Worm (Caenorhabditis elegans): Measurements from ENCODE around the gene nhr-230.

nhr-230 gene

ce11 chrV:18846480-18846879, at the start of gene nhr-230:
Gene nhr-230, plus strand, starts transcription at chrV:18846780.
- TF ChIP-seq fkh-10 (GFP tag; optimal IDR thresholded peaks at IDR 0.05) = no peak
- TF ChIP-seq nfya-1 (tag; optimal IDR thresholded peaks at IDR 0.05) = no peak
- TF ChIP-seq dmd-4 (tag; optimal IDR thresholded peaks at IDR 0.05; ENCODE audit: borderline replicate concordance) = no peak
- no peak for TF ChIP-seq rnt-1 (tag; optimal IDR thresholded peaks at IDR 0.05)
- TF ChIP-seq lim-6 (tag; optimal IDR thresholded peaks at IDR 0.05) = no peak
- TF ChIP-seq ceh-9 (tag; optimal IDR thresholded peaks at IDR 0.05) = no peak
- no peak for TF ChIP-seq F13H6.1 (tag; optimal IDR thresholded peaks at IDR 0.05)
- TF ChIP-seq pha-4 (tag; optimal IDR thresholded peaks at IDR 0.05) = no peak
- no peak for TF ChIP-seq hlh-8 (tag; optimal IDR thresholded peaks at IDR 0.05)
- TF ChIP-seq gmeb-2 (tag; optimal IDR thresholded peaks at IDR 0.05) = no peak
- TF ChIP-seq hlh-13 (GFP tag; optimal IDR thresholded peaks at IDR 0.05) = no peak
- no peak for TF ChIP-seq ceh-31 (tag; optimal IDR thresholded peaks at IDR 0.05)
- no peak for TF ChIP-seq tbx-2 (tag; optimal IDR thresholded peaks at IDR 0.05)
- TF ChIP-seq sox-2 (GFP tag; IDR thresholded peaks at IDR 0.05) = no peak

ce11 chrV:18800811-18801210, 45.8 kb upstream of the nhr-230 start, which contains the start of gene nhr-170:
Gene nhr-170, minus strand, starts transcription at chrV:18800826.
- TF ChIP-seq nhr-232 (tag; optimal IDR thresholded peaks at IDR 0.05) (no peak), pag-3 (tag; optimal IDR thresholded peaks at IDR 0.05; ENCODE audit: borderline replicate concordance) (no peak), madf-2 (tag; optimal IDR thresholded peaks at IDR 0.05) (no peak)

ce11 chrV:18802077-18802476, 44.5 kb upstream of the nhr-230 start, which contains the start of gene C54E10.11:
Gene C54E10.11, minus strand, starts transcription at chrV:18802177.
- TF ChIP-seq pag-3 (tag; optimal IDR thresholded peaks at IDR 0.05; ENCODE audit: borderline replicate concordance) = no peak
- no peak for TF ChIP-seq tbx-7 (tag; optimal IDR thresholded peaks at IDR 0.05)
- TF ChIP-seq Y22D7AL.16 (tag; optimal IDR thresholded peaks at IDR 0.05) = no peak
- TF ChIP-seq elt-2 (tag; optimal IDR thresholded peaks at IDR 0.05) = no peak
- TF ChIP-seq pros-1 (tag; optimal IDR thresholded peaks at IDR 0.05) = no peak
- TF ChIP-seq K02D7.2 (tag; optimal IDR thresholded peaks at IDR 0.05) = no peak
- no peak for TF ChIP-seq nhr-232 (tag; optimal IDR thresholded peaks at IDR 0.05)
- no peak for TF ChIP-seq ceh-45 (GFP tag; IDR thresholded peaks at IDR 0.05)
- TF ChIP-seq fkh-10 (GFP tag; optimal IDR thresholded peaks at IDR 0.05) = no peak
- no peak for TF ChIP-seq ztf-16 (tag; optimal IDR thresholded peaks at IDR 0.05)

ce11 chrV:18803260-18803659, 43.3 kb upstream of the nhr-230 start, which contains the start of gene C54E10.10:
Gene C54E10.10, minus strand, starts transcription at chrV:18803360.
- TF ChIP-seq ceh-14 (tag; optimal IDR thresholded peaks at IDR 0.05) = no peak
- no peak for TF ChIP-seq pha-2 (tag; optimal IDR thresholded peaks at IDR 0.05)
- TF ChIP-seq che-1 (tag; optimal IDR thresholded peaks at IDR 0.05) = no peak
- no peak for TF ChIP-seq unc-3 (GFP tag; conservative IDR thresholded peaks at IDR 0.05)
- no peak for TF ChIP-seq unc-3 (tag; optimal IDR thresholded peaks at IDR 0.05)
- TF ChIP-seq tbx-7 (tag; optimal IDR thresholded peaks at IDR 0.05) = no peak
- no peak for TF ChIP-seq ceh-45 (GFP tag; IDR thresholded peaks at IDR 0.05)
- no peak for TF ChIP-seq ceh-22 (tag; optimal IDR thresholded peaks at IDR 0.05)
- no peak for TF ChIP-seq unc-55 (GFP tag; optimal IDR thresholded peaks at IDR 0.05)
- no peak for TF ChIP-seq K02D7.2 (tag; optimal IDR thresholded peaks at IDR 0.05)
- no peak for TF ChIP-seq pax-1 (tag; optimal IDR thresholded peaks at IDR 0.05)
- TF ChIP-seq gmeb-2 (tag; optimal IDR thresholded peaks at IDR 0.05) = no peak
- no peak for TF ChIP-seq hlh-30 (tag; optimal IDR thresholded peaks at IDR 0.05; ENCODE audit: insufficient read depth)
- TF ChIP-seq pqm-1 (tag; optimal IDR thresholded peaks at IDR 0.05) = no peak
- TF ChIP-seq elt-2 (tag; optimal IDR thresholded peaks at IDR 0.05) = no peak
- no peak for TF ChIP-seq hlh-15 (tag; optimal IDR thresholded peaks at IDR 0.05)
- TF ChIP-seq ceh-19 (GFP tag; optimal IDR thresholded peaks at IDR 0.05) = no peak
- TF ChIP-seq ceh-48 (tag; optimal IDR thresholded peaks at IDR 0.05) = no peak
- no peak for TF ChIP-seq pha-4 (tag; optimal IDR thresholded peaks at IDR 0.05)
